Worm (Caenorhabditis elegans): ENCODE results near the gene pqn-57.

DNA sequence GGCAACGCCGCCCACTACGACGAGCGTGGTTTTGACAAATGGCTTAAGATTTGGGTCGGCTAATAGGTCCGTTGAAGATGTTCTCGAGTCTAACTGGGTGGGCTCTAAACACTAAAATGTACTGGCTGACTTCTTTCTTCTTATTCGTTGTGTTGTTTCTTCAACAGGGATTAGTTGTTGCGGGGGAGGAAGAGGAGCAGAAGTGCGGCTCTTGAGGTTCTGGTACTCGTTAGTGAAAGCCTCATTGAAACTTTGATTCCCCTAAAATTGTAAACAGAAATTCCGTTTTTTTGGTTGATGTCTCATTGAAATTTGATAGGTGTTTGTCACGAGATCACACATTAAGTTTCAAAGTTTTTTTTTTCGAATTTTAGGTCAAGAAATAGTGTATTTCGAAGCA is 10.0 kb downstream of the pqn-57 start:
- TF ChIP-seq aptf-3 (GFP tag; IDR thresholded peaks at IDR 0.05) (no peak), ccch-3 (GFP tag; optimal IDR thresholded peaks at IDR 0.05) (no peak), ztf-3 (GFP tag; optimal IDR thresholded peaks at IDR 0.05) (no peak), ama-1 (optimal IDR thresholded peaks at IDR 0.05) (no peak), ama-1 (GFP tag; optimal IDR thresholded peaks at IDR 0.05) (no peak), mes-4 (tag; optimal IDR thresholded peaks at IDR 0.05) (no peak)
